Worm (Caenorhabditis elegans) whole organism, young adult: ENCODE results near the gene F37C12.18.

Source experiments
- ceh-91 ChIP-seq: fragments of 200-800 bp; sonication (Bioruptor generic); IDR thresholded peaks from 2 replicates; pipeline ENCODE4 v1.3.6; 2022; ENCODE audit warnings: missing genetic modification reagents, missing genetic modification characterization, missing compliant biosample characterization
- egl-18 ChIP-seq: fragments of 200-800 bp; sonication (Bioruptor generic); IDR thresholded peaks from 2 replicates; pipeline ENCODE4 v1.3.6; 2022; ENCODE audit warnings: missing genetic modification reagents, missing genetic modification characterization, missing compliant biosample characterization
- nfya-1 ChIP-seq: sonication (generic microtip); optimal IDR thresholded peaks from 2 replicates; lab custom pipeline; 2017; ENCODE audit warnings: antibody characterized with exemption, missing compliant biosample characterization, missing genetic modification characterization, borderline replicate concordance; ENCODE audit not compliant: insufficient read depth
- ztf-26 ChIP-seq: sonication (generic microtip); optimal IDR thresholded peaks from 2 replicates; lab custom pipeline; 2017; ENCODE audit warnings: missing genetic modification characterization, missing compliant biosample characterization

ce11 chrIII:7165276-7165675 is 29.9 kb downstream of the F37C12.18 start:
- TF ChIP-seq egl-18 (no peak), ztf-26 (tag; lab: Kevin White, UChicago) (no peak), nfya-1 (no peak), ceh-91 (GFP tag; lab: Robert Waterston, UW) (peak; percentile 34; the same call in 1 of the 2 replicates)
